Fruit fly (Drosophila melanogaster) whole organism, embryonic: Measurements from ENCODE around the gene CG13675.
A peak's percentile ranks its signal among the peaks of the same experiment; 100 is the strongest.

Source experiments
- Ada2b ChIP-seq: fragments of 200-800 bp; sonication (Bioruptor generic); IDR thresholded peaks from 2 replicates; pipeline ENCODE4 v1.3.6; 2022; ENCODE audit warnings: missing biosample characterization, missing genetic modification characterization
- Antp ChIP-seq: fragments of 200-800 bp; sonication (Bioruptor generic); optimal IDR thresholded peaks from 3 replicates; lab custom pipeline; 2016; ENCODE audit warnings: missing biosample characterization, missing genetic modification characterization
- Bdp1 ChIP-seq: fragments of 200-800 bp; sonication (Bioruptor generic); optimal IDR thresholded peaks from 3 replicates; lab custom pipeline; 2016; ENCODE audit warnings: missing biosample characterization, missing genetic modification characterization
- Bgb ChIP-seq: fragments of 200-800 bp; sonication (Bioruptor generic); IDR thresholded peaks from 2 replicates; pipeline ENCODE4 v1.3.6; 2022; ENCODE audit warnings: missing biosample characterization, missing genetic modification characterization; ENCODE audit not compliant: partially characterized antibody
- C15 ChIP-seq: fragments of 200-800 bp; sonication (Bioruptor generic); IDR thresholded peaks from 3 replicates; pipeline ENCODE4 v1.3.6; 2022; ENCODE audit warnings: missing biosample characterization, missing genetic modification characterization
- CG11695 ChIP-seq: fragments of 200-800 bp; sonication (Bioruptor generic); IDR thresholded peaks from 3 replicates; pipeline ENCODE4 v1.3.6; 2022; ENCODE audit warnings: missing biosample characterization, missing genetic modification characterization
- CG11723 ChIP-seq: fragments of 200-800 bp; sonication (Bioruptor generic); optimal IDR thresholded peaks from 2 replicates; lab custom pipeline; 2017; ENCODE audit warnings: missing biosample characterization, mild to moderate bottlenecking, missing genetic modification characterization
- CG1233 ChIP-seq: fragments of 200-800 bp; sonication (Bioruptor generic); optimal IDR thresholded peaks from 4 replicates; lab custom pipeline; 2018; ENCODE audit warnings: missing biosample characterization, mild to moderate bottlenecking, missing genetic modification characterization
- CG12744 ChIP-seq: fragments of 200-800 bp; sonication (Bioruptor generic); optimal IDR thresholded peaks from 2 replicates; lab custom pipeline; 2016; ENCODE audit warnings: missing biosample characterization, missing genetic modification characterization
- CG13624 ChIP-seq: fragments of 200-800 bp; sonication (Bioruptor generic); optimal IDR thresholded peaks from 2 replicates; lab custom pipeline; 2016; ENCODE audit warnings: missing biosample characterization, missing genetic modification characterization
- CG15514 ChIP-seq: fragments of 200-800 bp; sonication (Bioruptor generic); optimal IDR thresholded peaks from 3 replicates; lab custom pipeline; 2017; ENCODE audit warnings: missing biosample characterization, missing genetic modification characterization, mild to moderate bottlenecking, moderate library complexity, missing genetic modification reagents
- CG2202 ChIP-seq: fragments of 200-800 bp; sonication (Bioruptor generic); optimal IDR thresholded peaks from 2 replicates; lab custom pipeline; 2018; ENCODE audit warnings: missing biosample characterization, mild to moderate bottlenecking, missing genetic modification characterization
- CG30431 ChIP-seq: fragments of 200-800 bp; sonication (Bioruptor generic); optimal IDR thresholded peaks from 2 replicates; lab custom pipeline; 2017; ENCODE audit warnings: missing biosample characterization, missing genetic modification characterization
- CG3163 ChIP-seq: fragments of 200-800 bp; sonication (Bioruptor generic); optimal IDR thresholded peaks from 3 replicates; lab custom pipeline; 2016; ENCODE audit warnings: missing biosample characterization, missing genetic modification characterization
- CG34422 ChIP-seq: fragments of 200-800 bp; sonication (Bioruptor generic); IDR thresholded peaks from 3 replicates; pipeline ENCODE4 v1.3.6; 2022; ENCODE audit warnings: missing biosample characterization, missing genetic modification characterization
- CG4360 ChIP-seq: fragments of 200-800 bp; sonication (Bioruptor generic); IDR thresholded peaks from 2 replicates; pipeline ENCODE4 v1.3.6; 2022; ENCODE audit warnings: missing biosample characterization, missing genetic modification characterization
- CG4424 ChIP-seq: fragments of 200-800 bp; sonication (Bioruptor generic); optimal IDR thresholded peaks from 3 replicates; lab custom pipeline; 2016; ENCODE audit warnings: missing biosample characterization, missing genetic modification characterization
- CG5953 ChIP-seq: fragments of 200-800 bp; sonication (Bioruptor generic); IDR thresholded peaks from 2 replicates; pipeline ENCODE4 v1.3.6; 2022; ENCODE audit warnings: missing biosample characterization, missing genetic modification characterization
- CG7987 ChIP-seq: fragments of 200-800 bp; sonication (Bioruptor generic); optimal IDR thresholded peaks from 2 replicates; lab custom pipeline; 2018; ENCODE audit warnings: missing biosample characterization, mild to moderate bottlenecking, missing genetic modification characterization, moderate library complexity
- CG8478 ChIP-seq: fragments of >200 bp; optimal IDR thresholded peaks from 2 replicates; lab custom pipeline; 2018
- CoRest ChIP-seq: fragments of 200-800 bp; sonication (Bioruptor generic); optimal IDR thresholded peaks from 3 replicates; lab custom pipeline; 2018; ENCODE audit warnings: missing biosample characterization, mild to moderate bottlenecking, missing genetic modification characterization, moderate library complexity
- D ChIP-seq, 2 experiments: fragments of 200-800 bp in 1 of 2; fragments of >200 bp in 1 of 2; sonication (Bioruptor generic) in 1 of 2; optimal IDR thresholded peaks; 2 replicates in 1 of 2; 3 replicates in 1 of 2; lab custom pipeline; 2017; ENCODE audit warnings: mild to moderate bottlenecking in 1 of 2, missing biosample characterization in 1 of 2, missing genetic modification characterization in 1 of 2, missing genetic modification reagents in 1 of 2
- Dfd ChIP-seq, 2 experiments: fragments of >200 bp; optimal IDR thresholded peaks; 2 replicates each; lab custom pipeline; 2017; ENCODE audit warnings: missing biosample characterization in 2 of 2, missing genetic modification characterization in 2 of 2
- Dip3 ChIP-seq: fragments of 200-800 bp; sonication (Bioruptor generic); optimal IDR thresholded peaks from 3 replicates; lab custom pipeline; 2016; ENCODE audit warnings: missing biosample characterization, missing genetic modification characterization
- E2f1 ChIP-seq: fragments of 200-800 bp; sonication (Bioruptor generic); IDR thresholded peaks from 2 replicates; pipeline ENCODE4 v1.3.6; 2022; ENCODE audit warnings: missing biosample characterization, missing genetic modification characterization
- Ets65A ChIP-seq: fragments of 200-800 bp; sonication (Bioruptor generic); peaks from one replicate; lab custom pipeline; 2016; ENCODE audit warnings: missing biosample characterization, missing genetic modification characterization
- Hmr ChIP-seq: fragments of 200-800 bp; sonication (Bioruptor generic); optimal IDR thresholded peaks from 3 replicates; lab custom pipeline; 2017; ENCODE audit warnings: mild to moderate bottlenecking, missing biosample characterization, missing genetic modification reagents, missing genetic modification characterization
- Kr ChIP-seq: fragments of 200-800 bp; sonication (Bioruptor generic); optimal IDR thresholded peaks from 2 replicates; lab custom pipeline; 2017; ENCODE audit warnings: missing biosample characterization, mild to moderate bottlenecking, missing genetic modification characterization
- NK7.1 ChIP-seq: fragments of 200-800 bp; sonication (Bioruptor generic); optimal IDR thresholded peaks from 3 replicates; lab custom pipeline; 2016; ENCODE audit warnings: missing biosample characterization, missing genetic modification characterization
- Neu2 ChIP-seq: fragments of 200-800 bp; sonication (Bioruptor generic); optimal IDR thresholded peaks from 3 replicates; lab custom pipeline; 2016; ENCODE audit warnings: missing biosample characterization, missing genetic modification characterization, borderline replicate concordance
- Pdp1 ChIP-seq, 2 experiments: fragments of 200-800 bp; sonication (Bioruptor generic); optimal IDR thresholded peaks; 3 replicates each; lab custom pipeline; 2016; ENCODE audit warnings: missing biosample characterization in 2 of 2, missing genetic modification characterization in 2 of 2, mild to moderate bottlenecking in 1 of 2, moderate library complexity in 1 of 2
- Tbp ChIP-seq: fragments of >200 bp; optimal IDR thresholded peaks from 2 replicates; lab custom pipeline; 2018; ENCODE audit warnings: missing biosample characterization, missing genetic modification characterization
- al ChIP-seq: fragments of 200-800 bp; sonication (Bioruptor generic); IDR thresholded peaks from 2 replicates; pipeline ENCODE4 v1.3.6; 2022; ENCODE audit warnings: missing biosample characterization, missing genetic modification characterization
- ase ChIP-seq: fragments of 200-800 bp; sonication (Bioruptor generic); IDR thresholded peaks from 3 replicates; pipeline ENCODE4 v1.3.6; 2022; ENCODE audit warnings: missing biosample characterization, missing genetic modification characterization
- cg ChIP-seq: fragments of 200-800 bp; sonication (Bioruptor generic); optimal IDR thresholded peaks from 3 replicates; lab custom pipeline; 2019; ENCODE audit warnings: missing biosample characterization, mild to moderate bottlenecking, missing genetic modification characterization, moderate library complexity
- chn ChIP-seq: fragments of 200-800 bp; sonication (Bioruptor generic); optimal IDR thresholded peaks from 2 replicates; lab custom pipeline; 2016; ENCODE audit warnings: missing biosample characterization, missing genetic modification characterization
- dati ChIP-seq: fragments of 200-800 bp; sonication (Bioruptor generic); IDR thresholded peaks from 2 replicates; pipeline ENCODE4 v1.3.6; 2022; ENCODE audit warnings: missing biosample characterization, missing genetic modification characterization
- fd96Cb ChIP-seq: fragments of 200-800 bp; sonication (Bioruptor generic); optimal IDR thresholded peaks from 2 replicates; lab custom pipeline; 2018; ENCODE audit warnings: missing biosample characterization, mild to moderate bottlenecking, missing genetic modification characterization, moderate library complexity
- ftz-f1 ChIP-seq: fragments of 200-800 bp; sonication (Bioruptor generic); optimal IDR thresholded peaks from 2 replicates; lab custom pipeline; 2016; ENCODE audit warnings: missing biosample characterization, missing genetic modification characterization
- grn ChIP-seq: fragments of 200-800 bp; sonication (Bioruptor generic); optimal IDR thresholded peaks from 3 replicates; lab custom pipeline; 2017; ENCODE audit warnings: missing biosample characterization, missing genetic modification characterization
- inv ChIP-seq: fragments of 200-800 bp; sonication (Bioruptor generic); IDR thresholded peaks from 2 replicates; pipeline ENCODE4 v1.3.6; 2022; ENCODE audit warnings: missing biosample characterization, missing genetic modification characterization; ENCODE audit not compliant: partially characterized antibody
- ken ChIP-seq: fragments of 200-800 bp; sonication (Bioruptor generic); IDR thresholded peaks from 3 replicates; pipeline ENCODE4 v1.3.6; 2022; ENCODE audit warnings: missing biosample characterization, missing genetic modification characterization
- lilli ChIP-seq: fragments of 200-800 bp; sonication (Bioruptor generic); optimal IDR thresholded peaks from 3 replicates; lab custom pipeline; 2016; ENCODE audit warnings: missing biosample characterization, missing genetic modification characterization
- pfk ChIP-seq: fragments of 200-800 bp; sonication (Bioruptor generic); optimal IDR thresholded peaks from 2 replicates; lab custom pipeline; 2018; ENCODE audit warnings: missing biosample characterization, mild to moderate bottlenecking, missing genetic modification characterization, moderate library complexity
- pho ChIP-seq: fragments of 200-800 bp; sonication (Bioruptor generic); optimal IDR thresholded peaks from 2 replicates; lab custom pipeline; 2016; ENCODE audit warnings: missing biosample characterization, missing genetic modification characterization
- row ChIP-seq: fragments of 200-800 bp; sonication (Bioruptor generic); IDR thresholded peaks from 3 replicates; pipeline ENCODE4 v1.3.6; 2022; ENCODE audit warnings: missing biosample characterization, missing genetic modification characterization
- stc ChIP-seq: fragments of 200-800 bp; sonication (Bioruptor generic); IDR thresholded peaks from 2 replicates; pipeline ENCODE4 v1.3.6; 2022; ENCODE audit warnings: missing biosample characterization, missing genetic modification characterization
- tio ChIP-seq: fragments of 200-800 bp; sonication (Bioruptor generic); optimal IDR thresholded peaks from 2 replicates; lab custom pipeline; 2017; ENCODE audit warnings: missing biosample characterization, missing genetic modification characterization, inconsistent platforms
- wor ChIP-seq: fragments of 200-800 bp; sonication (Bioruptor generic); IDR thresholded peaks from 2 replicates; pipeline ENCODE4 v1.3.6; 2022; ENCODE audit warnings: missing biosample characterization, missing genetic modification characterization
- z ChIP-seq: fragments of 200-800 bp; sonication (Bioruptor generic); IDR thresholded peaks from 3 replicates; pipeline ENCODE4 v1.3.6; 2022; ENCODE audit warnings: missing biosample characterization, missing genetic modification characterization
- zfh1 ChIP-seq: fragments of 200-800 bp; sonication (Bioruptor generic); IDR thresholded peaks from 3 replicates; pipeline ENCODE4 v1.3.6; 2022; ENCODE audit warnings: missing biosample characterization, missing genetic modification characterization

CG13675 gene

DNA sequence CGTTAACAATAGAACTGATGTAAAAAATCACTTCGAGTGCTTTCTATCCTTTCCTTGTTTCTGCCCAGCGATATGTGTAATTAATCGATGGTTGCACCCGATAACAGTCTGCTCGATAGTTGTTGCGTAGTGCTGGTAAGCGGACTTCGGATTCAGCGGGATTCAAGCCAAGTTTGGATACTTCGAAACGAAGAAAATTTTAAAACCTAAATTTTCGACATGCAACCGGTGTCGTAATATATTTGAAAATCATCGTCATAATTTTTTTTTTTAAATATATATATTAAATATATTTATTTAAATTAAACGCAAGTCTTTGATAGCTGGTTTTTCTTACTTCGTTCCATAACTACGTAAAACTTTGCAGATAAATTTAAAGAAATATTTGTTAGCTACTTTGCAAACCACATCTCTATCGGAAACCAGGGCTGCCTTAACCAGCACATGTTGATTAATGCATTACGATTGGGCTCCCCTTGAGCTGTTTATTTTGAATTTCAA is 32.5 kb upstream of the CG13675 start, which contains the start of the genes UbcE2M and Dhps (continued):
- no peak for TF ChIP-seq CG4360
- TF ChIP-seq ken, result peak; percentile 44; the same call in 1 of the 3 replicates
- no peak for TF ChIP-seq D (optimal IDR thresholded peaks at IDR 0.05; lab: Kevin White, UChicago)
- peak; percentile 52 for TF ChIP-seq D (GFP tag; optimal IDR thresholded peaks at IDR 0.05; lab: Kevin White, UChicago)
- peak; percentile 11 for TF ChIP-seq CG12744 (GFP tag; lab: Kevin White, UChicago)
- TF ChIP-seq tio (GFP tag; lab: Kevin White, UChicago), result no peak
- TF ChIP-seq CG3163, result peak; percentile 3
- TF ChIP-seq inv (GFP tag; lab: Robert Waterston, UW), result peak; percentile 70
- TF ChIP-seq wor (GFP tag; lab: Robert Waterston, UW), result peak; percentile 27; the same call in 1 of the 2 replicates
- no peak for TF ChIP-seq NK7.1
- TF ChIP-seq Dip3 (GFP tag; lab: Kevin White, UChicago), result peak; percentile 49
- no peak for TF ChIP-seq CG8478 (lab: Kevin White, UChicago)
- peak; percentile 92 for TF ChIP-seq CoRest (tag; lab: Kevin White, UChicago)
- TF ChIP-seq Kr (GFP tag; lab: Kevin White, UChicago), result no peak
- peak; percentile 75 for TF ChIP-seq CG15514
- TF ChIP-seq CG2202 (tag; lab: Kevin White, UChicago), result no peak
- TF ChIP-seq CG1233 (GFP tag; lab: Kevin White, UChicago), result peak; percentile 68
- TF ChIP-seq lilli, result peak; percentile 66
- no peak for TF ChIP-seq C15 (GFP tag; lab: Robert Waterston, UW)
- TF ChIP-seq z (GFP tag; lab: Robert Waterston, UW), result no peak
- TF ChIP-seq Ets65A, result peak; percentile 94
- no peak for TF ChIP-seq Neu2
- no peak for TF ChIP-seq Bdp1 (GFP tag; lab: Kevin White, UChicago)
- TF ChIP-seq Bgb (GFP tag; lab: Robert Waterston, UW), result peak; percentile 75
- no peak for TF ChIP-seq stc (GFP tag; lab: Robert Waterston, UW)
- peak; percentile 37 to 65 for TF ChIP-seq Pdp1 (GFP tag; optimal IDR thresholded peaks at IDR 0.05; lab: Kevin White, UChicago)
- no peak for TF ChIP-seq dati
- no peak for TF ChIP-seq ftz-f1 (GFP tag; lab: Kevin White, UChicago)
- TF ChIP-seq grn (GFP tag; lab: Kevin White, UChicago), result no peak
- TF ChIP-seq al (GFP tag; lab: Robert Waterston, UW), result peak; percentile 71
- no peak for TF ChIP-seq Hmr (GFP tag; lab: Kevin White, UChicago)
- peak; percentile 66; the same call in 2 of the 3 replicates for TF ChIP-seq zfh1
- peak; percentile 41 for TF ChIP-seq chn (GFP tag; lab: Kevin White, UChicago)
- no peak; the same call in none of the 2 replicates for TF ChIP-seq E2f1 (GFP tag; lab: Robert Waterston, UW)
- TF ChIP-seq cg (GFP tag; lab: Kevin White, UChicago), result no peak
- peak; percentile 31 for TF ChIP-seq CG13624
- peak; percentile 48 for TF ChIP-seq pho (GFP tag; lab: Kevin White, UChicago)
- TF ChIP-seq Tbp (GFP tag; lab: Kevin White, UChicago), result no peak
- TF ChIP-seq CG34422 (GFP tag; lab: Robert Waterston, UW), result peak; percentile 35; the same call in 1 of the 3 replicates
- peak; percentile 61 for TF ChIP-seq CG30431
- peak; percentile 72 for TF ChIP-seq fd96Cb (tag; lab: Kevin White, UChicago)
- TF ChIP-seq CG7987 (GFP tag; lab: Kevin White, UChicago), result peak; percentile 2
- no peak for TF ChIP-seq Dfd (GFP tag; optimal IDR thresholded peaks at IDR 0.05; lab: Kevin White, UChicago)
- peak; percentile 93 for TF ChIP-seq row (GFP tag; lab: Robert Waterston, UW)
- TF ChIP-seq CG11723 (GFP tag; lab: Kevin White, UChicago), result no peak
- no peak for TF ChIP-seq CG11695 (GFP tag; lab: Robert Waterston, UW)
- TF ChIP-seq CG4424 (GFP tag; lab: Kevin White, UChicago), result peak; percentile 65
- TF ChIP-seq pfk, result no peak
- TF ChIP-seq Ada2b (GFP tag; lab: Robert Waterston, UW), result peak; percentile 46
- peak; percentile 38; the same call in 1 of the 3 replicates for TF ChIP-seq ase
- peak; percentile 53 for TF ChIP-seq Antp (GFP tag; lab: Kevin White, UChicago)
- no peak for TF ChIP-seq CG5953 (GFP tag; lab: Robert Waterston, UW)
